Fruit fly (Drosophila melanogaster) whole organism, embryonic: ENCODE measurements around the gene Pcyt1.
A peak's percentile ranks its signal among the peaks of the same experiment; 100 is the strongest.

Source experiments
- Atf6 ChIP-seq: fragments of 200-800 bp; sonication (Bioruptor generic); IDR thresholded peaks from 2 replicates; pipeline ENCODE4 v1.3.6; 2022; ENCODE audit warnings: missing biosample characterization, missing genetic modification characterization
- BEAF-32 ChIP-seq: fragments of 200-800 bp; sonication (Bioruptor generic); optimal IDR thresholded peaks from 3 replicates; lab custom pipeline; 2017; ENCODE audit warnings: missing biosample characterization, missing genetic modification characterization, mild to moderate bottlenecking, moderate library complexity, missing genetic modification reagents
- CG10959 ChIP-seq: fragments of 200-800 bp; sonication (Bioruptor generic); IDR thresholded peaks from 2 replicates; pipeline ENCODE4 v1.3.6; 2022; ENCODE audit warnings: missing biosample characterization, missing genetic modification characterization
- CG13296 ChIP-seq: fragments of 200-800 bp; sonication (Bioruptor generic); optimal IDR thresholded peaks from 3 replicates; lab custom pipeline; 2018; ENCODE audit warnings: missing biosample characterization, mild to moderate bottlenecking, missing genetic modification characterization
- CG13624 ChIP-seq: fragments of 200-800 bp; sonication (Bioruptor generic); optimal IDR thresholded peaks from 2 replicates; lab custom pipeline; 2016; ENCODE audit warnings: missing biosample characterization, missing genetic modification characterization
- CG15479 ChIP-seq: fragments of 200-800 bp; sonication (Bioruptor generic); optimal IDR thresholded peaks from 3 replicates; lab custom pipeline; 2019; ENCODE audit warnings: missing biosample characterization, mild to moderate bottlenecking, missing genetic modification characterization, moderate library complexity
- CG16779 ChIP-seq: fragments of 200-800 bp; sonication (Bioruptor generic); IDR thresholded peaks from 2 replicates; pipeline ENCODE4 v1.3.6; 2022; ENCODE audit warnings: missing biosample characterization, missing genetic modification characterization
- CG18262 ChIP-seq: fragments of 200-800 bp; optimal IDR thresholded peaks from 3 replicates; lab custom pipeline; 2019; ENCODE audit warnings: missing biosample characterization, mild to moderate bottlenecking, missing genetic modification characterization, moderate library complexity
- CG18619 ChIP-seq: fragments of 200-800 bp; sonication (Bioruptor generic); optimal IDR thresholded peaks from 3 replicates; lab custom pipeline; 2017; ENCODE audit warnings: missing biosample characterization, mild to moderate bottlenecking, missing genetic modification characterization
- CG2120 ChIP-seq: fragments of 200-800 bp; sonication (Bioruptor generic); optimal IDR thresholded peaks from 3 replicates; lab custom pipeline; 2016; ENCODE audit warnings: missing biosample characterization, missing genetic modification characterization
- CG2678 ChIP-seq: fragments of 200-800 bp; sonication (Bioruptor generic); optimal IDR thresholded peaks from 3 replicates; lab custom pipeline; 2019; ENCODE audit warnings: missing biosample characterization, mild to moderate bottlenecking, missing genetic modification characterization, moderate library complexity
- CG3281 ChIP-seq: fragments of 200-800 bp; sonication (Bioruptor generic); optimal IDR thresholded peaks from 3 replicates; lab custom pipeline; 2017; ENCODE audit warnings: missing biosample characterization, mild to moderate bottlenecking, missing genetic modification characterization
- CG34422 ChIP-seq: fragments of 200-800 bp; sonication (Bioruptor generic); IDR thresholded peaks from 3 replicates; pipeline ENCODE4 v1.3.6; 2022; ENCODE audit warnings: missing biosample characterization, missing genetic modification characterization
- CG4424 ChIP-seq: fragments of 200-800 bp; sonication (Bioruptor generic); optimal IDR thresholded peaks from 3 replicates; lab custom pipeline; 2016; ENCODE audit warnings: missing biosample characterization, missing genetic modification characterization
- CG5180 ChIP-seq: fragments of 200-800 bp; sonication (Bioruptor generic); optimal IDR thresholded peaks from 3 replicates; lab custom pipeline; 2017; ENCODE audit warnings: missing biosample characterization, missing genetic modification characterization, mild to moderate bottlenecking, moderate library complexity, missing genetic modification reagents
- CG6175 ChIP-seq: fragments of 200-800 bp; sonication (Bioruptor generic); IDR thresholded peaks from 3 replicates; pipeline ENCODE4 v1.3.6; 2022; ENCODE audit warnings: missing biosample characterization, missing genetic modification characterization
- CG8281 ChIP-seq: fragments of 200-800 bp; sonication (Bioruptor generic); optimal IDR thresholded peaks from 2 replicates; lab custom pipeline; 2018; ENCODE audit warnings: missing biosample characterization, mild to moderate bottlenecking, missing genetic modification characterization, moderate library complexity
- Doc3 ChIP-seq: fragments of 200-800 bp; sonication (Bioruptor generic); IDR thresholded peaks from 3 replicates; pipeline ENCODE4 v1.3.6; 2022; ENCODE audit warnings: missing biosample characterization, missing genetic modification characterization; ENCODE audit not compliant: partially characterized antibody
- E2f2 ChIP-seq: fragments of 200-800 bp; sonication (Bioruptor generic); IDR thresholded peaks from 2 replicates; pipeline ENCODE4 v1.3.6; 2022; ENCODE audit warnings: missing biosample characterization, missing genetic modification characterization
- Ets65A ChIP-seq: fragments of 200-800 bp; sonication (Bioruptor generic); peaks from one replicate; lab custom pipeline; 2016; ENCODE audit warnings: missing biosample characterization, missing genetic modification characterization
- Ets97D ChIP-seq: fragments of 200-800 bp; sonication (Bioruptor generic); optimal IDR thresholded peaks from 3 replicates; lab custom pipeline; 2016; ENCODE audit warnings: missing biosample characterization, missing genetic modification characterization
- Gug ChIP-seq: fragments of 200-800 bp; sonication (Bioruptor generic); IDR thresholded peaks from 4 replicates; pipeline ENCODE4 v1.3.6; 2022; ENCODE audit warnings: missing biosample characterization, missing genetic modification characterization
- HLH4C ChIP-seq: fragments of 200-800 bp; sonication (Bioruptor generic); IDR thresholded peaks from 3 replicates; pipeline ENCODE4 v1.3.6; 2022; ENCODE audit warnings: missing biosample characterization, missing genetic modification characterization; ENCODE audit not compliant: partially characterized antibody
- Hr39 ChIP-seq: fragments of >200 bp; optimal IDR thresholded peaks from 2 replicates; lab custom pipeline; 2017
- Kr ChIP-seq: fragments of 200-800 bp; sonication (Bioruptor generic); optimal IDR thresholded peaks from 2 replicates; lab custom pipeline; 2017; ENCODE audit warnings: missing biosample characterization, mild to moderate bottlenecking, missing genetic modification characterization
- Lpt ChIP-seq: fragments of >200 bp; optimal IDR thresholded peaks from 2 replicates; lab custom pipeline; 2018; ENCODE audit warnings: missing biosample characterization, missing genetic modification characterization
- MESR4 ChIP-seq: fragments of 200-800 bp; sonication (Bioruptor generic); optimal IDR thresholded peaks from 2 replicates; lab custom pipeline; 2018; ENCODE audit warnings: missing biosample characterization, mild to moderate bottlenecking, missing genetic modification characterization, moderate library complexity
- PHDP ChIP-seq: fragments of 200-800 bp; sonication (Bioruptor generic); optimal IDR thresholded peaks from 3 replicates; lab custom pipeline; 2018; ENCODE audit warnings: missing biosample characterization, mild to moderate bottlenecking, missing genetic modification characterization, moderate library complexity
- Rx ChIP-seq: fragments of 200-800 bp; sonication (Bioruptor generic); IDR thresholded peaks from 2 replicates; pipeline ENCODE4 v1.3.6; 2022; ENCODE audit warnings: missing biosample characterization, missing genetic modification characterization
- Spps ChIP-seq: fragments of 200-800 bp; sonication (Bioruptor generic); optimal IDR thresholded peaks from 2 replicates; lab custom pipeline; 2018; ENCODE audit warnings: missing biosample characterization, mild to moderate bottlenecking, missing genetic modification characterization
- Stat92E ChIP-seq, 3 experiments: fragments of >200 bp in 2 of 3; fragments of 200-800 bp in 1 of 3; sonication (Bioruptor generic) in 1 of 3; optimal IDR thresholded peaks; 2 replicates each; lab custom pipeline; 2017 to 2019; ENCODE audit warnings: missing biosample characterization in 3 of 3, missing genetic modification characterization in 3 of 3, mild to moderate bottlenecking in 1 of 3, moderate library complexity in 1 of 3
- TFAM ChIP-seq: fragments of 200-800 bp; sonication (Bioruptor generic); optimal IDR thresholded peaks from 2 replicates; lab custom pipeline; 2017; ENCODE audit warnings: missing biosample characterization, missing genetic modification characterization, inconsistent platforms
- Taf1 ChIP-seq: fragments of 200-800 bp; sonication (Bioruptor generic); IDR thresholded peaks from 2 replicates; pipeline ENCODE4 v1.3.6; 2022; ENCODE audit warnings: missing biosample characterization, missing genetic modification characterization
- ab ChIP-seq: fragments of 200-800 bp; sonication (Bioruptor generic); optimal IDR thresholded peaks from 2 replicates; lab custom pipeline; 2016; ENCODE audit warnings: missing biosample characterization, missing genetic modification characterization
- az2 ChIP-seq: fragments of 200-800 bp; sonication (Bioruptor generic); optimal IDR thresholded peaks from 3 replicates; lab custom pipeline; 2016; ENCODE audit warnings: missing biosample characterization, missing genetic modification characterization
- chinmo ChIP-seq: fragments of 200-800 bp; sonication (Bioruptor generic); IDR thresholded peaks from 4 replicates; pipeline ENCODE4 v1.3.6; 2022; ENCODE audit warnings: missing biosample characterization, missing genetic modification characterization; ENCODE audit not compliant: partially characterized antibody
- chn ChIP-seq: fragments of 200-800 bp; sonication (Bioruptor generic); optimal IDR thresholded peaks from 2 replicates; lab custom pipeline; 2016; ENCODE audit warnings: missing biosample characterization, missing genetic modification characterization
- eve ChIP-seq, 2 experiments: fragments of >200 bp; optimal IDR thresholded peaks; 2 replicates each; lab custom pipeline; 2017; ENCODE audit warnings: missing biosample characterization in 2 of 2, missing genetic modification characterization in 2 of 2
- exex ChIP-seq: fragments of 200-800 bp; sonication (Bioruptor generic); optimal IDR thresholded peaks from 4 replicates; lab custom pipeline; 2018; ENCODE audit warnings: missing biosample characterization, mild to moderate bottlenecking, missing genetic modification characterization, moderate library complexity
- eyg ChIP-seq: fragments of 200-800 bp; sonication (Bioruptor generic); optimal IDR thresholded peaks from 3 replicates; lab custom pipeline; 2016; ENCODE audit warnings: missing biosample characterization, missing genetic modification characterization
- gcm ChIP-seq: fragments of 200-800 bp; sonication (Bioruptor generic); optimal IDR thresholded peaks from 2 replicates; lab custom pipeline; 2019; ENCODE audit warnings: missing biosample characterization, mild to moderate bottlenecking, missing genetic modification characterization, moderate library complexity
- insv ChIP-seq, 2 experiments: fragments of 200-800 bp; sonication (Bioruptor generic); optimal IDR thresholded peaks; 3 replicates each; lab custom pipeline; 2016 to 2018; ENCODE audit warnings: missing biosample characterization in 2 of 2, missing genetic modification characterization in 2 of 2
- knrl ChIP-seq: fragments of 200-800 bp; sonication (Bioruptor generic); IDR thresholded peaks from 3 replicates; pipeline ENCODE4 v1.3.6; 2022; ENCODE audit warnings: missing biosample characterization, missing genetic modification characterization; ENCODE audit not compliant: partially characterized antibody
- onecut ChIP-seq: fragments of 200-800 bp; sonication (Bioruptor generic); IDR thresholded peaks from 2 replicates; pipeline ENCODE4 v1.3.6; 2022; ENCODE audit warnings: missing biosample characterization, missing genetic modification characterization
- peb ChIP-seq: fragments of 200-800 bp; sonication (Bioruptor generic); IDR thresholded peaks from 2 replicates; pipeline ENCODE4 v1.3.6; 2022; ENCODE audit warnings: missing biosample characterization, missing genetic modification characterization
- pzg ChIP-seq: fragments of 200-800 bp; sonication (Bioruptor generic); optimal IDR thresholded peaks from 3 replicates; lab custom pipeline; 2018; ENCODE audit warnings: missing biosample characterization, mild to moderate bottlenecking, missing genetic modification characterization, moderate library complexity
- sc ChIP-seq, 3 experiments: fragments of >200 bp in 2 of 3; fragments of 200-800 bp in 1 of 3; sonication (Bioruptor generic) in 1 of 3; optimal IDR thresholded peaks; 2 replicates in 2 of 3; 3 replicates in 1 of 3; lab custom pipeline; 2017; ENCODE audit warnings: mild to moderate bottlenecking in 1 of 3, missing biosample characterization in 1 of 3, missing genetic modification characterization in 1 of 3, missing genetic modification reagents in 1 of 3
- seq ChIP-seq: fragments of 200-800 bp; sonication (Bioruptor generic); IDR thresholded peaks from 2 replicates; pipeline ENCODE4 v1.3.6; 2022; ENCODE audit warnings: missing biosample characterization, missing genetic modification characterization
- so ChIP-seq: fragments of 200-800 bp; sonication (Bioruptor generic); IDR thresholded peaks from 3 replicates; pipeline ENCODE4 v1.3.6; 2022; ENCODE audit warnings: missing biosample characterization, missing genetic modification characterization
- tup ChIP-seq: fragments of 200-800 bp; sonication (Bioruptor generic); optimal IDR thresholded peaks from 2 replicates; lab custom pipeline; 2016; ENCODE audit warnings: missing biosample characterization, mild to moderate bottlenecking, missing genetic modification characterization, moderate library complexity

Gene Pcyt1

dm6 chr3L:1516631-1517273, 29.1 kb upstream of the Pcyt1 start, which contains the start of gene cue (continued):
- TF ChIP-seq Stat92E (GFP tag; optimal IDR thresholded peaks at IDR 0.05; lab: Kevin White, UChicago) = no peak
- TF ChIP-seq exex (tag; lab: Kevin White, UChicago) = no peak
- peak; percentile 75; the same call in 2 of the 3 replicates for TF ChIP-seq CG6175
- TF ChIP-seq Taf1 (GFP tag; lab: Robert Waterston, UW) = 0 out of 2 replicates have a peak, but pooled peaks have one; percentile 6
- TF ChIP-seq ab (GFP tag; lab: Kevin White, UChicago) = no peak
- no peak for TF ChIP-seq CG18619 (GFP tag; lab: Kevin White, UChicago)
- TF ChIP-seq HLH4C (GFP tag; lab: Robert Waterston, UW) = no peak
- no peak for TF ChIP-seq Lpt (GFP tag; lab: Kevin White, UChicago)
- no peak for TF ChIP-seq chn (GFP tag; lab: Kevin White, UChicago)
- TF ChIP-seq PHDP (tag; lab: Kevin White, UChicago) = no peak
- TF ChIP-seq CG5180 (GFP tag; lab: Kevin White, UChicago) = no peak
- no peak for TF ChIP-seq eyg (GFP tag; lab: Kevin White, UChicago)
- no peak for TF ChIP-seq CG2120 (GFP tag; lab: Kevin White, UChicago)
- TF ChIP-seq tup (GFP tag; lab: Kevin White, UChicago) = no peak
- no peak for TF ChIP-seq CG4424 (GFP tag; lab: Kevin White, UChicago)
- no peak for TF ChIP-seq eve (GFP tag; optimal IDR thresholded peaks at IDR 0.05; lab: Kevin White, UChicago)
- no peak for TF ChIP-seq Hr39 (lab: Kevin White, UChicago)
- no peak for TF ChIP-seq peb (GFP tag; lab: Robert Waterston, UW)
- TF ChIP-seq insv (GFP tag; optimal IDR thresholded peaks at IDR 0.05; lab: Kevin White, UChicago) = no peak
- no peak for TF ChIP-seq Spps
- no peak for TF ChIP-seq Gug
- no peak for TF ChIP-seq CG18262 (tag; lab: Kevin White, UChicago)
- TF ChIP-seq so = peak; percentile 60; the same call in 2 of the 3 replicates
- no peak for TF ChIP-seq gcm
- TF ChIP-seq TFAM (GFP tag; lab: Kevin White, UChicago) = no peak
- TF ChIP-seq Ets65A (GFP tag; lab: Kevin White, UChicago) = peak; percentile 70
- peak; percentile 48 for TF ChIP-seq CG15479 (GFP tag; lab: Kevin White, UChicago)
- no peak for TF ChIP-seq Doc3 (GFP tag; lab: Robert Waterston, UW)
- TF ChIP-seq Atf6 (GFP tag; lab: Robert Waterston, UW) = peak; percentile 15; the same call in 1 of the 2 replicates
- TF ChIP-seq BEAF-32 (GFP tag; lab: Kevin White, UChicago) = no peak
- TF ChIP-seq CG13624 (GFP tag; lab: Kevin White, UChicago) = no peak
- TF ChIP-seq Ets97D (GFP tag; lab: Kevin White, UChicago) = no peak
- peak; percentile 43 for TF ChIP-seq MESR4 (GFP tag; lab: Kevin White, UChicago)
- TF ChIP-seq CG10959 (GFP tag; lab: Robert Waterston, UW) = no peak
- 0 out of 2 replicates have a peak, but pooled peaks have one; percentile 6 for TF ChIP-seq seq (GFP tag; lab: Robert Waterston, UW)
- TF ChIP-seq pzg = no peak
- TF ChIP-seq chinmo (GFP tag; lab: Robert Waterston, UW) = 0 out of 4 replicates have a peak, but pooled peaks have one; percentile 18
- TF ChIP-seq CG3281 (GFP tag; lab: Kevin White, UChicago) = no peak
- no peak for TF ChIP-seq Rx (GFP tag; lab: Robert Waterston, UW)
- no peak for TF ChIP-seq E2f2 (GFP tag; lab: Robert Waterston, UW)
- TF ChIP-seq az2 (GFP tag; lab: Kevin White, UChicago) = no peak
- no peak for TF ChIP-seq Kr (GFP tag; lab: Kevin White, UChicago)
- TF ChIP-seq CG34422 (GFP tag; lab: Robert Waterston, UW) = 0 out of 3 replicates have a peak, but pooled peaks have one; percentile 41
- TF ChIP-seq CG8281 (tag; lab: Kevin White, UChicago) = no peak
- no peak for TF ChIP-seq onecut (GFP tag; lab: Robert Waterston, UW)
- TF ChIP-seq CG13296 (GFP tag; lab: Kevin White, UChicago) = no peak
- no peak for TF ChIP-seq CG2678 (tag; lab: Kevin White, UChicago)
- no peak for TF ChIP-seq sc (optimal IDR thresholded peaks at IDR 0.05; lab: Kevin White, UChicago)
- TF ChIP-seq sc (GFP tag; optimal IDR thresholded peaks at IDR 0.05; lab: Kevin White, UChicago) = no peak
- TF ChIP-seq CG16779 (GFP tag; lab: Robert Waterston, UW) = no peak
- TF ChIP-seq knrl (GFP tag; lab: Robert Waterston, UW) = no peak
